Fruit fly (Drosophila melanogaster) whole organism, adult: Measurements from ENCODE around the gene Tsp97E.

Experiments
- CG14711 ChIP-seq: fragments of 200-800 bp; sonication (Bioruptor generic); optimal IDR thresholded peaks from 2 replicates; lab custom pipeline; 2018; ENCODE audit warnings: missing biosample characterization, mild to moderate bottlenecking, missing genetic modification characterization, moderate library complexity
- CG33017 ChIP-seq: fragments of 200-800 bp; sonication (Bioruptor generic); optimal IDR thresholded peaks from 2 replicates; lab custom pipeline; 2018; ENCODE audit warnings: missing biosample characterization, mild to moderate bottlenecking, missing genetic modification characterization, moderate library complexity
- bab1 ChIP-seq: fragments of 200-800 bp; sonication (Bioruptor generic); optimal IDR thresholded peaks from 3 replicates; lab custom pipeline; 2019; ENCODE audit warnings: missing biosample characterization, mild to moderate bottlenecking, missing genetic modification characterization, moderate library complexity
- kay ChIP-seq: fragments of 200-800 bp; sonication (Bioruptor generic); peaks from one replicate; lab custom pipeline; 2016; ENCODE audit warnings: missing biosample characterization, missing genetic modification characterization, borderline replicate concordance
- pad ChIP-seq: fragments of 200-800 bp; sonication (Bioruptor generic); optimal IDR thresholded peaks from 3 replicates; lab custom pipeline; 2017; ENCODE audit warnings: missing biosample characterization, missing genetic modification characterization, mild to moderate bottlenecking, moderate library complexity, missing genetic modification reagents

DNA sequence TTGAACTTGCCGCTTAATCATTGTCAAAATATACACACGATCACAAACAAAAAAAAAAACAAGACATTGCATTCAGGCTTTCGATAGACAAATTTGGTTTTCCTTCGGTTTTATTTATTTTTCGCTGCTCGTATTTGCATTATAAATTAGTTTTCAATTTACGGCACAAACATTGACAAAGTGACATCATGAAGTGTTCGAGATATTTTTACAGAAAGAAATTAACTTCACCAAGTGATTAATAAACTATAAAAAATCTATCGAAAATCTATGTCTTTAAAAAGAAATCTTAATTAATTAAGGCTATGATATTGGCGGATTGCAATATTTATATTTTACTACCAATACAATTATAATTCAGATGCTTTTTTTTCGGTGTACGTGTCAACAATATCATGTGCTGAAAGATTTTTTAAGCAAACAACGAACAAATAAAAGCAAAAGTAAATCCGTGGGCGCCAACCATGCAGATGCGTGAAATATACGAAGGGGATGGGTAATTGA lies 40.7 kb downstream of the Tsp97E start:
- TF ChIP-seq kay (GFP tag; lab: Kevin White, UChicago) (peak; percentile 15), CG33017 (tag; lab: Kevin White, UChicago) (no peak), bab1 (GFP tag; lab: Kevin White, UChicago) (no peak), CG14711 (tag; lab: Kevin White, UChicago) (no peak), pad (GFP tag; lab: Kevin White, UChicago) (no peak)
